Fruit fly (Drosophila melanogaster) whole organism, embryonic: ENCODE measurements around the gene CG8560.

Experiments
- ATbp ChIP-seq: fragments of 200-800 bp; sonication (Bioruptor generic); optimal IDR thresholded peaks from 2 replicates; lab custom pipeline; 2017; ENCODE audit warnings: missing biosample characterization, mild to moderate bottlenecking, missing genetic modification characterization, missing genetic modification reagents
- Atf3 ChIP-seq: fragments of 200-800 bp; sonication (Bioruptor generic); optimal IDR thresholded peaks from 3 replicates; lab custom pipeline; 2016; ENCODE audit warnings: missing biosample characterization, missing genetic modification characterization
- Awh ChIP-seq: fragments of 200-800 bp; sonication (Bioruptor generic); IDR thresholded peaks from 2 replicates; pipeline ENCODE4, ENCODE4 v1.3.6; 2022; ENCODE audit warnings: missing biosample characterization, missing genetic modification characterization
- CG10462 ChIP-seq: fragments of 200-800 bp; sonication (Bioruptor generic); optimal IDR thresholded peaks from 2 replicates; lab custom pipeline; 2016; ENCODE audit warnings: missing biosample characterization, missing genetic modification characterization
- CG10959 ChIP-seq: fragments of 200-800 bp; sonication (Bioruptor generic); IDR thresholded peaks from 2 replicates; pipeline ENCODE4 v1.3.6; 2022; ENCODE audit warnings: missing biosample characterization, missing genetic modification characterization
- CG11398 ChIP-seq: fragments of 200-800 bp; sonication (Bioruptor generic); optimal IDR thresholded peaks from 2 replicates; lab custom pipeline; 2016; ENCODE audit warnings: missing biosample characterization, missing genetic modification characterization
- CG12155 ChIP-seq: fragments of 200-800 bp; sonication (Bioruptor generic); optimal IDR thresholded peaks from 3 replicates; lab custom pipeline; 2016; ENCODE audit warnings: missing biosample characterization, missing genetic modification characterization
- CG12659 ChIP-seq: fragments of 200-800 bp; sonication (Bioruptor generic); optimal IDR thresholded peaks from 3 replicates; lab custom pipeline; 2017; ENCODE audit warnings: mild to moderate bottlenecking, missing biosample characterization, missing genetic modification reagents, missing genetic modification characterization
- CG13894 ChIP-seq: fragments of 200-800 bp; sonication (Bioruptor generic); optimal IDR thresholded peaks from 3 replicates; lab custom pipeline; 2018; ENCODE audit warnings: missing biosample characterization, mild to moderate bottlenecking, missing genetic modification characterization, moderate library complexity
- CG14050 ChIP-seq: fragments of 200-800 bp; sonication (Bioruptor generic); IDR thresholded peaks from 3 replicates; pipeline ENCODE4 v1.3.6; 2022; ENCODE audit warnings: missing biosample characterization, missing genetic modification characterization
- CG15479 ChIP-seq: fragments of 200-800 bp; sonication (Bioruptor generic); optimal IDR thresholded peaks from 3 replicates; lab custom pipeline; 2019; ENCODE audit warnings: missing biosample characterization, mild to moderate bottlenecking, missing genetic modification characterization, moderate library complexity
- CG15514 ChIP-seq: fragments of 200-800 bp; sonication (Bioruptor generic); optimal IDR thresholded peaks from 3 replicates; lab custom pipeline; 2017; ENCODE audit warnings: missing biosample characterization, missing genetic modification characterization, mild to moderate bottlenecking, moderate library complexity, missing genetic modification reagents
- CG16779 ChIP-seq: fragments of 200-800 bp; sonication (Bioruptor generic); IDR thresholded peaks from 2 replicates; pipeline ENCODE4 v1.3.6; 2022; ENCODE audit warnings: missing biosample characterization, missing genetic modification characterization
- CG17186 ChIP-seq: fragments of 200-800 bp; sonication (Bioruptor generic); optimal IDR thresholded peaks from 3 replicates; lab custom pipeline; 2017; ENCODE audit warnings: missing biosample characterization, missing genetic modification reagents, missing genetic modification characterization
- CG17802 ChIP-seq: fragments of 200-800 bp; sonication (Bioruptor generic); optimal IDR thresholded peaks from 2 replicates; lab custom pipeline; 2018; ENCODE audit warnings: missing biosample characterization, mild to moderate bottlenecking, missing genetic modification characterization, moderate library complexity
- CG2678 ChIP-seq: fragments of 200-800 bp; sonication (Bioruptor generic); optimal IDR thresholded peaks from 3 replicates; lab custom pipeline; 2019; ENCODE audit warnings: missing biosample characterization, mild to moderate bottlenecking, missing genetic modification characterization, moderate library complexity
- CG31224 ChIP-seq: fragments of 200-800 bp; sonication (Bioruptor generic); IDR thresholded peaks from 2 replicates; pipeline ENCODE4 v1.3.6; 2022; ENCODE audit warnings: missing biosample characterization, missing genetic modification characterization
- CG6854 ChIP-seq: fragments of 200-800 bp; sonication (Bioruptor generic); optimal IDR thresholded peaks from 3 replicates; lab custom pipeline; 2017; ENCODE audit warnings: missing biosample characterization, mild to moderate bottlenecking, missing genetic modification characterization
- CG8281 ChIP-seq: fragments of 200-800 bp; sonication (Bioruptor generic); optimal IDR thresholded peaks from 2 replicates; lab custom pipeline; 2018; ENCODE audit warnings: missing biosample characterization, mild to moderate bottlenecking, missing genetic modification characterization, moderate library complexity
- D ChIP-seq, 2 experiments: fragments of 200-800 bp in 1 of 2; fragments of >200 bp in 1 of 2; sonication (Bioruptor generic) in 1 of 2; optimal IDR thresholded peaks; 2 replicates in 1 of 2; 3 replicates in 1 of 2; lab custom pipeline; 2017; ENCODE audit warnings: mild to moderate bottlenecking in 1 of 2, missing biosample characterization in 1 of 2, missing genetic modification characterization in 1 of 2, missing genetic modification reagents in 1 of 2
- D19B ChIP-seq: fragments of 200-800 bp; sonication (Bioruptor generic); optimal IDR thresholded peaks from 2 replicates; lab custom pipeline; 2017; ENCODE audit warnings: missing biosample characterization, mild to moderate bottlenecking, missing genetic modification characterization
- Dll ChIP-seq: fragments of 200-800 bp; sonication (Bioruptor generic); IDR thresholded peaks from 4 replicates; pipeline ENCODE4 v1.3.6; 2022; ENCODE audit warnings: missing biosample characterization, missing genetic modification characterization; ENCODE audit not compliant: partially characterized antibody
- Doc3 ChIP-seq: fragments of 200-800 bp; sonication (Bioruptor generic); IDR thresholded peaks from 3 replicates; pipeline ENCODE4 v1.3.6; 2022; ENCODE audit warnings: missing biosample characterization, missing genetic modification characterization; ENCODE audit not compliant: partially characterized antibody
- Fer1 ChIP-seq: fragments of 200-800 bp; sonication (Bioruptor generic); optimal IDR thresholded peaks from 2 replicates; lab custom pipeline; 2017; ENCODE audit warnings: missing biosample characterization, mild to moderate bottlenecking, missing genetic modification characterization
- Gsc ChIP-seq: fragments of 200-800 bp; sonication (Bioruptor generic); IDR thresholded peaks from 2 replicates; pipeline ENCODE4 v1.3.6; 2022; ENCODE audit warnings: missing biosample characterization, missing genetic modification characterization
- Lpt ChIP-seq: fragments of >200 bp; optimal IDR thresholded peaks from 2 replicates; lab custom pipeline; 2018; ENCODE audit warnings: missing biosample characterization, missing genetic modification characterization
- MTF-1 ChIP-seq: fragments of 200-800 bp; sonication (Bioruptor generic); optimal IDR thresholded peaks from 2 replicates; lab custom pipeline; 2018; ENCODE audit warnings: missing biosample characterization, mild to moderate bottlenecking, missing genetic modification characterization, borderline replicate concordance
- NfI ChIP-seq: fragments of 200-800 bp; sonication (Bioruptor generic); optimal IDR thresholded peaks from 3 replicates; lab custom pipeline; 2018; ENCODE audit warnings: missing biosample characterization, mild to moderate bottlenecking, missing genetic modification characterization, moderate library complexity
- Oli ChIP-seq: fragments of 200-800 bp; sonication (Bioruptor generic); optimal IDR thresholded peaks from 2 replicates; lab custom pipeline; 2018; ENCODE audit warnings: missing biosample characterization, mild to moderate bottlenecking, missing genetic modification characterization, moderate library complexity
- Poxn ChIP-seq: fragments of 200-800 bp; sonication (Bioruptor generic); IDR thresholded peaks from 2 replicates; pipeline ENCODE4 v1.3.6; 2022; ENCODE audit warnings: missing biosample characterization, missing genetic modification characterization
- Ptx1 ChIP-seq: fragments of 200-800 bp; sonication (Bioruptor generic); IDR thresholded peaks from 2 replicates; pipeline ENCODE4 v1.3.6; 2022; ENCODE audit warnings: missing biosample characterization, missing genetic modification characterization
- Spps ChIP-seq: fragments of 200-800 bp; sonication (Bioruptor generic); optimal IDR thresholded peaks from 2 replicates; lab custom pipeline; 2018; ENCODE audit warnings: missing biosample characterization, mild to moderate bottlenecking, missing genetic modification characterization
- Taf1 ChIP-seq: fragments of 200-800 bp; sonication (Bioruptor generic); IDR thresholded peaks from 2 replicates; pipeline ENCODE4 v1.3.6; 2022; ENCODE audit warnings: missing biosample characterization, missing genetic modification characterization
- ara ChIP-seq: fragments of 200-800 bp; sonication (Bioruptor generic); IDR thresholded peaks from 2 replicates; pipeline ENCODE4 v1.3.6; 2022; ENCODE audit warnings: missing biosample characterization, missing genetic modification characterization
- ash1 ChIP-seq: fragments of 200-800 bp; sonication (Bioruptor generic); optimal IDR thresholded peaks from 2 replicates; lab custom pipeline; 2018; ENCODE audit warnings: missing biosample characterization, mild to moderate bottlenecking, missing genetic modification characterization
- bcd ChIP-seq: fragments of 200-800 bp; sonication (Bioruptor generic); optimal IDR thresholded peaks from 2 replicates; lab custom pipeline; 2017; ENCODE audit warnings: missing biosample characterization, mild to moderate bottlenecking, missing genetic modification characterization
- ci ChIP-seq: fragments of 200-800 bp; sonication (Bioruptor generic); IDR thresholded peaks from 3 replicates; pipeline ENCODE4 v1.3.6; 2022; ENCODE audit warnings: missing biosample characterization, missing genetic modification characterization
- ems ChIP-seq: fragments of 200-800 bp; sonication (Bioruptor generic); optimal IDR thresholded peaks from 3 replicates; lab custom pipeline; 2016; ENCODE audit warnings: missing biosample characterization, missing genetic modification characterization
- ewg ChIP-seq: fragments of 200-800 bp; sonication (Bioruptor generic); optimal IDR thresholded peaks from 3 replicates; lab custom pipeline; 2017; ENCODE audit warnings: mild to moderate bottlenecking, missing biosample characterization, missing genetic modification reagents, missing genetic modification characterization
- fd64A ChIP-seq: fragments of 200-800 bp; sonication (Bioruptor generic); optimal IDR thresholded peaks from 3 replicates; lab custom pipeline; 2018; ENCODE audit warnings: missing biosample characterization, mild to moderate bottlenecking, missing genetic modification characterization
- fd96Cb ChIP-seq: fragments of 200-800 bp; sonication (Bioruptor generic); optimal IDR thresholded peaks from 2 replicates; lab custom pipeline; 2018; ENCODE audit warnings: missing biosample characterization, mild to moderate bottlenecking, missing genetic modification characterization, moderate library complexity
- fu2 ChIP-seq: fragments of 200-800 bp; sonication (Bioruptor generic); optimal IDR thresholded peaks from 2 replicates; lab custom pipeline; 2016; ENCODE audit warnings: missing biosample characterization, missing genetic modification characterization
- gsb-n ChIP-seq: fragments of 200-800 bp; sonication (Bioruptor generic); optimal IDR thresholded peaks from 3 replicates; lab custom pipeline; 2018; ENCODE audit warnings: missing biosample characterization, mild to moderate bottlenecking, missing genetic modification characterization
- kah ChIP-seq: fragments of 200-800 bp; sonication (Bioruptor generic); optimal IDR thresholded peaks from 2 replicates; lab custom pipeline; 2018; ENCODE audit warnings: missing biosample characterization, mild to moderate bottlenecking, missing genetic modification characterization
- lab ChIP-seq: fragments of 200-800 bp; sonication (Bioruptor generic); optimal IDR thresholded peaks from 3 replicates; lab custom pipeline; 2017; ENCODE audit warnings: missing biosample characterization, missing genetic modification characterization, mild to moderate bottlenecking, moderate library complexity, missing genetic modification reagents
- pan ChIP-seq, 4 experiments: fragments of >200 bp in 3 of 4; fragments of 200-800 bp in 1 of 4; sonication (Bioruptor generic) in 1 of 4; optimal IDR thresholded peaks in 3 of 4; IDR thresholded peaks in 1 of 4; 2 replicates each; pipeline versions ENCODE4 v1.3.6 to Lab custom; 2017 to 2022; ENCODE audit warnings: missing biosample characterization in 2 of 4, missing genetic modification characterization in 2 of 4, mixed read lengths in 1 of 4
- pnt ChIP-seq: fragments of 200-800 bp; sonication (Bioruptor generic); optimal IDR thresholded peaks from 3 replicates; lab custom pipeline; 2016; ENCODE audit warnings: missing biosample characterization, missing genetic modification characterization
- repo ChIP-seq: fragments of 200-800 bp; sonication (Bioruptor generic); optimal IDR thresholded peaks from 2 replicates; lab custom pipeline; 2016; ENCODE audit warnings: missing biosample characterization, missing genetic modification characterization
- tin ChIP-seq: fragments of 200-800 bp; sonication (Bioruptor generic); optimal IDR thresholded peaks from 3 replicates; lab custom pipeline; 2016; ENCODE audit warnings: missing biosample characterization, missing genetic modification characterization

CG8560 gene

dm6 chr3L:7359827-7360323 lies 44.1 kb downstream of the CG8560 start, which contains the start of gene pst:
TSS of gene pst (minus strand) at chr3L:7360263.
- TF ChIP-seq CG14050 (no peak), CG10462 (GFP tag; lab: Kevin White, UChicago) (no peak), Fer1 (GFP tag; lab: Kevin White, UChicago) (peak; percentile 24), repo (GFP tag; lab: Kevin White, UChicago) (no peak), CG17186 (no peak), fu2 (GFP tag; lab: Kevin White, UChicago) (no peak), D19B (GFP tag; lab: Kevin White, UChicago) (peak; percentile 57), Gsc (GFP tag; lab: Robert Waterston, UW) (no peak), CG8281 (tag; lab: Kevin White, UChicago) (no peak), Spps (tag; lab: Kevin White, UChicago) (no peak), CG12155 (GFP tag; lab: Kevin White, UChicago) (peak; percentile 96), kah (no peak), CG16779 (GFP tag; lab: Robert Waterston, UW) (peak; percentile 52; the same call in 1 of the 2 replicates), NfI (GFP tag; lab: Kevin White, UChicago) (no peak), CG6854 (GFP tag; lab: Kevin White, UChicago) (no peak), fd96Cb (tag; lab: Kevin White, UChicago) (no peak), bcd (GFP tag; lab: Kevin White, UChicago) (no peak), fd64A (GFP tag; lab: Kevin White, UChicago) (no peak), tin (no peak), Lpt (GFP tag; lab: Kevin White, UChicago) (no peak), CG11398 (GFP tag; lab: Kevin White, UChicago) (peak; percentile 27), ci (GFP tag; lab: Robert Waterston, UW) (peak; percentile 54), pnt (GFP tag; lab: Kevin White, UChicago) (no peak), CG12659 (no peak), gsb-n (tag; lab: Kevin White, UChicago) (no peak), CG31224 (GFP tag; lab: Robert Waterston, UW) (no peak), pan (optimal IDR thresholded peaks at IDR 0.05; lab: Kevin White, UChicago) (no peak), pan (GFP tag; optimal IDR thresholded peaks at IDR 0.05 in 1 of 2, IDR thresholded peaks at IDR 0.05 in 1 of 2) (no peak), CG2678 (tag; lab: Kevin White, UChicago) (no peak), Dll (GFP tag; lab: Robert Waterston, UW) (no peak), Taf1 (GFP tag; lab: Robert Waterston, UW) (no peak), lab (GFP tag; lab: Kevin White, UChicago) (peak; percentile 69), ewg (GFP tag; lab: Kevin White, UChicago) (no peak), Atf3 (GFP tag; lab: Kevin White, UChicago) (peak; percentile 22), ATbp (GFP tag; lab: Kevin White, UChicago) (no peak), Ptx1 (no peak), ems (GFP tag; lab: Kevin White, UChicago) (no peak), ash1 (GFP tag; lab: Kevin White, UChicago) (peak; percentile 14), CG13894 (tag; lab: Kevin White, UChicago) (peak; percentile 45), Doc3 (no peak), CG10959 (GFP tag; lab: Robert Waterston, UW) (no peak), CG15514 (no peak), Oli (tag; lab: Kevin White, UChicago) (no peak), ara (GFP tag; lab: Robert Waterston, UW) (no peak), CG17802 (tag; lab: Kevin White, UChicago) (no peak), D (optimal IDR thresholded peaks at IDR 0.05; lab: Kevin White, UChicago) (no peak), D (GFP tag; optimal IDR thresholded peaks at IDR 0.05; lab: Kevin White, UChicago) (no peak), MTF-1 (GFP tag; lab: Kevin White, UChicago) (peak; percentile 17), Poxn (GFP tag; lab: Robert Waterston, UW) (no peak), CG15479 (GFP tag; lab: Kevin White, UChicago) (no peak), Awh (GFP tag; lab: Robert Waterston, UW) (0 out of 2 replicates have a peak, but pooled peaks have one; percentile 8)
